Fruit fly (Drosophila melanogaster): Measurements from ENCODE around the gene Csl4.

The Csl4 gene

dm6 chr2L:11119966-11120517, 3.3 kb downstream of the Csl4 start, which contains the start of gene CG6230 (continued):
- TF ChIP-seq nau (GFP tag; optimal IDR thresholded peaks at IDR 0.05) (no peak), Hand (GFP tag; optimal IDR thresholded peaks at IDR 0.05) (no peak), CG18764 (GFP tag; optimal IDR thresholded peaks at IDR 0.05) (no peak), CG12104 (GFP tag; optimal IDR thresholded peaks at IDR 0.05) (no peak), CG8478 (optimal IDR thresholded peaks at IDR 0.05) (no peak), Lim3 (GFP tag; IDR thresholded peaks at IDR 0.05) (no peak), zen2 (GFP tag; IDR thresholded peaks at IDR 0.05; ENCODE audit: partially characterized antibody) (peak; percentile 72; the same call in 2 of the 3 replicates), dmrt11E (tag; optimal IDR thresholded peaks at IDR 0.05) (no peak), fd3F (GFP tag; optimal IDR thresholded peaks at IDR 0.05) (no peak), CG11093 (GFP tag; IDR thresholded peaks at IDR 0.05) (no peak), grau (tag; optimal IDR thresholded peaks at IDR 0.05) (no peak), sisA (GFP tag; IDR thresholded peaks at IDR 0.05) (no peak), fru (optimal IDR thresholded peaks at IDR 0.05) (no peak), Hr78 (GFP tag; optimal IDR thresholded peaks at IDR 0.05) (no peak), Sox102F (GFP tag; optimal IDR thresholded peaks at IDR 0.05) (no peak), ro (GFP tag; IDR thresholded peaks at IDR 0.05) (no peak), YL-1 (GFP tag; optimal IDR thresholded peaks at IDR 0.05) (peak; percentile 66), insv (GFP tag; optimal IDR thresholded peaks at IDR 0.05) (no peak), gce (GFP tag; IDR thresholded peaks at IDR 0.05) (no peak), CG9727 (GFP tag; optimal IDR thresholded peaks at IDR 0.05) (no peak), CG18476 (GFP tag; optimal IDR thresholded peaks at IDR 0.05) (no peak), sima (GFP tag; optimal IDR thresholded peaks at IDR 0.05) (no peak), CG34376 (GFP tag; optimal IDR thresholded peaks at IDR 0.05) (no peak), D19B (GFP tag; optimal IDR thresholded peaks at IDR 0.05) (no peak), E2f2 (GFP tag; IDR thresholded peaks at IDR 0.05) (peak; percentile 90), CG4854 (GFP tag; optimal IDR thresholded peaks at IDR 0.05) (no peak), CG10267 (tag; optimal IDR thresholded peaks at IDR 0.05) (peak; percentile 92), CG11398 (GFP tag; optimal IDR thresholded peaks at IDR 0.05) (no peak), Six4 (GFP tag; optimal IDR thresholded peaks at IDR 0.05) (no peak), H2.0 (GFP tag; IDR thresholded peaks at IDR 0.05) (no peak), nerfin-1 (tag; optimal IDR thresholded peaks at IDR 0.05) (no peak), Opbp (GFP tag; IDR thresholded peaks at IDR 0.05; ENCODE audit: partially characterized antibody) (peak; percentile 67; the same call in 2 of the 3 replicates), az2 (GFP tag; optimal IDR thresholded peaks at IDR 0.05) (no peak), CG43689 (GFP tag; IDR thresholded peaks at IDR 0.05) (no peak), ham (GFP tag; IDR thresholded peaks at IDR 0.05) (no peak), Doc2 (GFP tag; IDR thresholded peaks at IDR 0.05) (no peak), zfh1 (GFP tag; IDR thresholded peaks at IDR 0.05) (no peak), Nf-YC (tag; optimal IDR thresholded peaks at IDR 0.05) (no peak), gsb (GFP tag; IDR thresholded peaks at IDR 0.05) (no peak), emc (GFP tag; optimal IDR thresholded peaks at IDR 0.05) (no peak), da (GFP tag; optimal IDR thresholded peaks at IDR 0.05) (no peak), seq (GFP tag; IDR thresholded peaks at IDR 0.05) (no peak), ken (GFP tag; IDR thresholded peaks at IDR 0.05) (no peak), CG10321 (GFP tag; IDR thresholded peaks at IDR 0.05) (no peak), cas (GFP tag; IDR thresholded peaks at IDR 0.05) (no peak), MTF-1 (GFP tag; optimal IDR thresholded peaks at IDR 0.05; ENCODE audit: borderline replicate concordance) (no peak), Atf6 (GFP tag; IDR thresholded peaks at IDR 0.05) (no peak), CG17328 (GFP tag; IDR thresholded peaks at IDR 0.05) (no peak), CG10431 (GFP tag; optimal IDR thresholded peaks at IDR 0.05) (no peak), CG14667 (GFP tag; IDR thresholded peaks at IDR 0.05) (no peak), CG18262 (tag; optimal IDR thresholded peaks at IDR 0.05) (no peak), CG7271 (tag; optimal IDR thresholded peaks at IDR 0.05) (no peak)

Measured in whole organism, embryonic.